Fruit fly (Drosophila melanogaster): ENCODE data around the gene CG6985.

The CG6985 gene

DNA sequence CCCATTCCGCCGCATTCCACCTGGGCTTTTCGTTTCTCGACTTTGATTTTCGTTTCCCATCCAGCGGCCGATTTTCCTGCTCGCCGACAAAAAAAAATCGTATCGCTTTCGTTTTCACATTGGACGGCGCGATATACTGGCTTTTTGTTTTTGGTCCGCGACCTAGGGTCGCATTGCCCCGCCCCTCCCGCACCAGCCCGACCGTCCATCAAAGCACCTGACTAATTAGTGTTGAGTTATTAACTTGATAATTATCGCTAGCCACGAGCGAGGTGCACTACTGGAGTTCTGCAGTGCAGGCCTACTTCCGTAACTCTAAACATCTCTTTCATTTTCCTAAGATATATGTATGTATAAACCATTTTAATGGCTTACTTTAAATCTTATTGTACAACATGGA lies 10.7 kb downstream of the CG6985 start:
- no peak for TF ChIP-seq CG5204 (GFP tag; optimal IDR thresholded peaks at IDR 0.05)
- no peak for TF ChIP-seq toe (GFP tag; optimal IDR thresholded peaks at IDR 0.05)
- TF ChIP-seq CG11617 (GFP tag; optimal IDR thresholded peaks at IDR 0.05): no peak
- TF ChIP-seq kay (GFP tag; ENCODE audit: borderline replicate concordance): no peak
- TF ChIP-seq Clk (GFP tag; optimal IDR thresholded peaks at IDR 0.05): no peak
- TF ChIP-seq Mnt (GFP tag; optimal IDR thresholded peaks at IDR 0.05): no peak

DNA sequence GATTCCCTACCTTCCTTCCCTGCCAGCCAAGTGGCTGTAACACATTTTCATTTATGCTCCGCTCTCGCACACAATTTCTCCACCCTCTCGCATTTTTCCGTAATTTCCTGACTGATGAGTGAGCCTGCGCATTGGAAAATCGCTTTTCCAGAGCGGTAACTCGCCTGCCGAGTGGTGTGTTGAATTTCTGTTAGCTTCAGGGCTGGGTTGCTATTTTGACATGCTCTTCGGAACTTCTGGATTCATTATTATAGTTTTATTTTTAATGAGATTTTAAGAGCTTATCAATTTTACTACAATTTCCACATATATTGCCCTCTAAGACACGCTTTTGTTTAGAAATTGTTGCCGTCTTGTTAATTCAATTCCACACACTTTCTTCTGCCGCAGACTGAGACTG lies 12.0 kb downstream of the CG6985 start:
- TF ChIP-seq Crg-1 (GFP tag; optimal IDR thresholded peaks at IDR 0.05) (no peak), CG33017 (tag; optimal IDR thresholded peaks at IDR 0.05) (no peak), CG7101 (tag; optimal IDR thresholded peaks at IDR 0.05) (no peak), bab1 (GFP tag; optimal IDR thresholded peaks at IDR 0.05) (no peak), CG5204 (GFP tag; optimal IDR thresholded peaks at IDR 0.05) (no peak), Clk (GFP tag; optimal IDR thresholded peaks at IDR 0.05) (no peak), kay (GFP tag; ENCODE audit: borderline replicate concordance) (no peak), toe (GFP tag; optimal IDR thresholded peaks at IDR 0.05) (no peak), Hr96 (GFP tag; optimal IDR thresholded peaks at IDR 0.05) (no peak), ovo (GFP tag; optimal IDR thresholded peaks at IDR 0.05) (no peak)

DNA sequence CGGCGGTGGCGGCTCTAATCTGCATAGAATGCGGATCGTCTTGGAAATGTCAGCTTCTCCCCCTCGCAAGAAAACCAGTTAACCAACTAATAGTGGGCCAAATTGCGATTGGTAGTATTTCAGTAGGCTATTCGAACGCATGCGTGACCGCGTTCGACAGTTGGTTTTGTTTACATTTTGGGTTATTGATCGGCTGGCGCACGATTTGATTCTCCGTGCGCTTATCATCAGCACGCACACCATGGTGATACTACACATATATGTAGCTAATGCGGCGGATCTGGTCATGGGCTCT lies 12.6 kb downstream of the CG6985 start:
- TF ChIP-seq cic (GFP tag; optimal IDR thresholded peaks at IDR 0.05) (peak; percentile 67), toe (GFP tag; optimal IDR thresholded peaks at IDR 0.05) (no peak), Mnt (GFP tag; optimal IDR thresholded peaks at IDR 0.05) (no peak), cnc (optimal IDR thresholded peaks at IDR 0.05) (no peak), CG7045 (GFP tag; optimal IDR thresholded peaks at IDR 0.05) (no peak), CG33017 (tag; optimal IDR thresholded peaks at IDR 0.05) (no peak), CG7101 (tag; optimal IDR thresholded peaks at IDR 0.05) (no peak)

DNA sequence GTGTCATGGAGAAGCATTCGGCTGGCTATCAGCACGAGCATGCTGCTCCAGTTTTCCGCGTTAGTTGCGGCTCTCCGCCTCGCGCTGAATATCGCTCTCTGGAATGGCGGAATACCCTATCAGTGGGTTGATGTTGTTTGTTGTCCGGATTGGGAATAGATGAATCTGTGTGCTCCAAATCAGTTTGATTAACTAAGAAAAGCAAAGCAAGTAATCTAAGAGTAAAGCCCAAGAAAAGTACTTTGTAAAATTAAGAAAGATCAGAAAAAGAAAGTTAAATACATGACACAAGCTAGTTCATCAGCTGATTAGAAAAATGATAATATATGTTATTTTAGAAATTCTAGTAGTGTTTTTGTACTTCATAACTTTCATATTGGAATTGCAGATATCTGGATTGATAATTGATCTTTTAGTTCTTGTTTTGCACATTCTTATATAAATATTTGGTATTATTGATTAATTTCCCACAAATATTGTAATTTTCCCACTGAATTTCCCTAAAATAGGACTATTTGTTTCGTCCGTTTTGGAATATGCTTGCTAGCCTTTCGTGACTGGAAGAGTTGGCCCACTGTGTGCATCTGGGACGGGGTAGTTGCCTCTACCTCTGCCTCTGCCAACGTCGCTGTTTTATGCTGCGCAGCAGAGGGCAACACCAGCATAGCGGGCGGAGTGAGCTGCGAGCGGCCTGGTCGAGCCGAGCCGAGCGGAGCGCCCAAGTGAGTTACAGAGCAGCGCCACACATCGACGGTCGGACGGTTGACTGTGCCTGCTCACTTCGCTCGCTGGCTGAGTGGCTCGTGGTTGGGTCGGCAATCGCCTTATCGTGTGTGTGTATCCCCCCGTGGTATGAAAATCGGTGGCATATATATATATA lies 13.2 kb downstream of the CG6985 start:
- TF ChIP-seq CG12768 (GFP tag; optimal IDR thresholded peaks at IDR 0.05) (no peak), tj (GFP tag; optimal IDR thresholded peaks at IDR 0.05) (no peak), cic (GFP tag; optimal IDR thresholded peaks at IDR 0.05) (no peak), cnc (optimal IDR thresholded peaks at IDR 0.05) (no peak), CG11617 (GFP tag; optimal IDR thresholded peaks at IDR 0.05) (peak; percentile 42), CG1620 (GFP tag; optimal IDR thresholded peaks at IDR 0.05) (no peak), toe (GFP tag; optimal IDR thresholded peaks at IDR 0.05) (no peak), kay (GFP tag; ENCODE audit: borderline replicate concordance) (peak; percentile 74), Hr96 (GFP tag; optimal IDR thresholded peaks at IDR 0.05) (peak; percentile 24), CG33017 (tag; optimal IDR thresholded peaks at IDR 0.05) (peak; percentile 38), Mnt (GFP tag; optimal IDR thresholded peaks at IDR 0.05) (peak; percentile 37), bab1 (GFP tag; optimal IDR thresholded peaks at IDR 0.05) (no peak), CG14711 (tag; optimal IDR thresholded peaks at IDR 0.05) (no peak), Clk (GFP tag; optimal IDR thresholded peaks at IDR 0.05) (no peak), pad (GFP tag; optimal IDR thresholded peaks at IDR 0.05) (no peak), CG7045 (GFP tag; optimal IDR thresholded peaks at IDR 0.05) (no peak), ovo (GFP tag; optimal IDR thresholded peaks at IDR 0.05) (no peak), CG5204 (GFP tag; optimal IDR thresholded peaks at IDR 0.05) (peak; percentile 37), Crg-1 (GFP tag; optimal IDR thresholded peaks at IDR 0.05) (no peak), CG7101 (tag; optimal IDR thresholded peaks at IDR 0.05) (peak; percentile 1)

DNA sequence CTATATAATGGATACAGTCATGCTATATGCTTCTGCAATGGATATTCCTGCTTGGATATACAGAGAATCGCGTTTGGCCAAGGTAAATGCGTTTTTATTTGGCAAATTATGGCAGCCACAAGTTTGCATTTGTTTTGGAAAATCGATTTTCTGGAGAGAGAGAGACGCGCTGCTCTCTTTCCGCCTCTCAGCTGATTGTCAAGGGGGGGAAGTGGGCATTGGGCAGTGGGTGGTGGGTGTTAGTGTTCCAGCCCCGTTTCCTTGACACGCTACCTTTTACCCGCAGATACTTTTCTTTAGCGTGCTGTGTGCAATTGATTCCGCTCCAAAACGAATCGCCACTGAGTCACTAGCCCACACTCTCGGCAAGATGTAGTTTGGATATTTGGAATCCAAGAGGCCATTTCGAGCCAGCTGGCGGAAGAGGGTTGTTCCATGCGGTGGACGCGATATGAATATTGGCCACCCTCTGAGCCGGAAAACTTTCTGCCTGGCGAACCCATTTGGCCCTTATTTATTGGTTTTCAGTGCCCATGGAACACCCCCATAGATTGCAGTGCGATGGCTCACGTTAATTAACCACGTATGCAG lies 14.3 kb downstream of the CG6985 start:
- peak; percentile 42 for TF ChIP-seq tj (GFP tag; optimal IDR thresholded peaks at IDR 0.05)
- TF ChIP-seq CG5204 (GFP tag; optimal IDR thresholded peaks at IDR 0.05): no peak

DNA sequence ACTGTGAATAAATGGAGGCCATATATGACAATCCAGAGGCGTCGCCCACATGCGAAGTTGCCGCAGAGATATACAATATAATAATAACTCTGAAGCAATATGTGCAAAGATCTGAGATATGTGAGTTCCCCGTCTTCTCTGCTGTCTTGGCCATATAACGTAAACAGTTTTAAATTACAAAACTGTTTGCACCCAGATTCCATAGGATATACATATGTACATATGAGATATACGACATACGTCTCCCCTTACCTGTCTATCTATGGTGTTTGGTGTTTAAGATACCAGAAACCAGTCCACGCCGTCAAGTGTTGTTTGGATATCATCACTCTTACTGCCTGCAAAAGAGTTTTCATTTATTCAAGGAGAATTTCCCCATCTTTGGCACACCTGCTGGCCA lies 15.3 kb downstream of the CG6985 start:
- TF ChIP-seq bab1 (GFP tag; optimal IDR thresholded peaks at IDR 0.05) (no peak), CG5204 (GFP tag; optimal IDR thresholded peaks at IDR 0.05) (no peak), cic (GFP tag; optimal IDR thresholded peaks at IDR 0.05) (no peak), Clk (GFP tag; optimal IDR thresholded peaks at IDR 0.05) (no peak), tj (GFP tag; optimal IDR thresholded peaks at IDR 0.05) (no peak), Mnt (GFP tag; optimal IDR thresholded peaks at IDR 0.05) (no peak), CG14711 (tag; optimal IDR thresholded peaks at IDR 0.05) (no peak), kay (GFP tag; ENCODE audit: borderline replicate concordance) (no peak), CG7101 (tag; optimal IDR thresholded peaks at IDR 0.05) (no peak), Hr96 (GFP tag; optimal IDR thresholded peaks at IDR 0.05) (no peak), pad (GFP tag; optimal IDR thresholded peaks at IDR 0.05) (no peak)

DNA sequence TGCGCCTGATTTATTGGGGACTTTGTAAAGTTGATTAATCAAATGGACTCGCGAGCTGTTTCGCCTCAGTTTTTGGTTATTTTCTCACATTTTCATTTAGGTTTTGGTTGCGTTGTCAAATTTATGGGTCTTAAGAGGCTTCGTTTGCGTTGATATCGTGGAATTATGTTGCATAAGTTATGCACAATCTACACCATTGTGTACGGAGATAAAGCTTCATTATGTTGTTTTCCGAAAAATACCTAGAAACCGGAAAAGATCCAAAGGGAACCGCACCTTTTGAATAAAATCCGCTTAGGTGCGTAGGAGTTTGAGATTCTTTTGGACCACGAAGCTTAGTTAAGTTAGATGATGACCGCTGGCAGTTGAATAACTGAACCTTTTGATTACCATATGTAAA lies 16.2 kb downstream of the CG6985 start:
- TF ChIP-seq CG14711 (tag; optimal IDR thresholded peaks at IDR 0.05): no peak
- no peak for TF ChIP-seq cic (GFP tag; optimal IDR thresholded peaks at IDR 0.05)
- TF ChIP-seq CG5204 (GFP tag; optimal IDR thresholded peaks at IDR 0.05): no peak
- no peak for TF ChIP-seq Clk (GFP tag; optimal IDR thresholded peaks at IDR 0.05)
- no peak for TF ChIP-seq toe (GFP tag; optimal IDR thresholded peaks at IDR 0.05)
- no peak for TF ChIP-seq tj (GFP tag; optimal IDR thresholded peaks at IDR 0.05)
- TF ChIP-seq CG7045 (GFP tag; optimal IDR thresholded peaks at IDR 0.05): no peak
- no peak for TF ChIP-seq CG11617 (GFP tag; optimal IDR thresholded peaks at IDR 0.05)
- no peak for TF ChIP-seq bab1 (GFP tag; optimal IDR thresholded peaks at IDR 0.05)
- TF ChIP-seq CG1620 (GFP tag; optimal IDR thresholded peaks at IDR 0.05): no peak
- no peak for TF ChIP-seq CG12768 (GFP tag; optimal IDR thresholded peaks at IDR 0.05)
- TF ChIP-seq cnc (optimal IDR thresholded peaks at IDR 0.05): no peak
- no peak for TF ChIP-seq ovo (GFP tag; optimal IDR thresholded peaks at IDR 0.05)
- no peak for TF ChIP-seq CG7101 (tag; optimal IDR thresholded peaks at IDR 0.05)
- TF ChIP-seq Hr96 (GFP tag; optimal IDR thresholded peaks at IDR 0.05): no peak
- TF ChIP-seq pad (GFP tag; optimal IDR thresholded peaks at IDR 0.05): no peak

Measured in whole organism, adult.